Worm (Caenorhabditis elegans) whole organism, young adult: ENCODE measurements around the gene dhhc-4.

ENCODE experiments used
- B0035.1 ChIP-seq: sonication (generic microtip); optimal IDR thresholded peaks from 2 replicates; lab custom pipeline; 2016; ENCODE audit warnings: missing genetic modification characterization, mild to moderate bottlenecking, missing compliant biosample characterization, missing genotype, missing genetic modification reagents
- B0336.3 ChIP-seq: fragments of 200-800 bp; sonication (Bioruptor generic); IDR thresholded peaks from 2 replicates; pipeline ENCODE4 v1.3.6; 2022; ENCODE audit warnings: missing genetic modification characterization, missing compliant biosample characterization
- F22D6.2 ChIP-seq: sonication (generic microtip); optimal IDR thresholded peaks from 2 replicates; lab custom pipeline; 2016; ENCODE audit warnings: mild to moderate bottlenecking, missing genetic modification characterization, missing compliant biosample characterization
- F33H1.4 ChIP-seq: fragments of 200-800 bp; sonication (Bioruptor generic); IDR thresholded peaks from 2 replicates; pipeline ENCODE4 v1.3.6; 2022; ENCODE audit warnings: missing genetic modification reagents, missing genetic modification characterization, missing compliant biosample characterization
- F52B5.7 ChIP-seq: sonication (generic microtip); optimal IDR thresholded peaks from 2 replicates; lab custom pipeline; 2016; ENCODE audit warnings: mild to moderate bottlenecking, missing genetic modification characterization, missing compliant biosample characterization
- K12H6.12 ChIP-seq: fragments of 200-800 bp; sonication (Bioruptor generic); optimal IDR thresholded peaks from 2 replicates; lab custom pipeline; 2018; ENCODE audit warnings: mild to moderate bottlenecking, missing genetic modification characterization, missing compliant biosample characterization
- T07F8.4 ChIP-seq: sonication (generic microtip); optimal IDR thresholded peaks from 2 replicates; lab custom pipeline; 2016; ENCODE audit warnings: mild to moderate bottlenecking, missing genetic modification characterization, moderate library complexity, missing compliant biosample characterization
- Y53F4B.3 ChIP-seq: fragments of 200-800 bp; sonication (Bioruptor generic); IDR thresholded peaks from 2 replicates; pipeline ENCODE4 v1.3.6; 2022; ENCODE audit warnings: missing genetic modification reagents, missing genetic modification characterization, missing compliant biosample characterization
- Y79H2A.3 ChIP-seq: fragments of 200-800 bp; sonication (Bioruptor generic); conservative IDR thresholded peaks from 2 replicates; pipeline ENCODE4 v1.3.6; 2022; ENCODE audit warnings: missing genetic modification reagents, missing genetic modification characterization, missing compliant biosample characterization
- aptf-3 ChIP-seq: fragments of 200-800 bp; sonication (Bioruptor generic); IDR thresholded peaks from 2 replicates; pipeline ENCODE4 v1.3.6; 2022; ENCODE audit warnings: missing genetic modification characterization, missing compliant biosample characterization
- athp-1 ChIP-seq: sonication (generic microtip); optimal IDR thresholded peaks from 2 replicates; lab custom pipeline; 2017; ENCODE audit warnings: mild to moderate bottlenecking, missing genetic modification characterization, missing compliant biosample characterization
- bed-1 ChIP-seq: fragments of 200-800 bp; sonication (Bioruptor generic); IDR thresholded peaks from 2 replicates; pipeline ENCODE4 v1.3.6; 2022; ENCODE audit warnings: missing genetic modification reagents, missing genetic modification characterization, missing compliant biosample characterization
- bed-2 ChIP-seq: fragments of 200-800 bp; sonication (Bioruptor generic); IDR thresholded peaks from 2 replicates; pipeline ENCODE4 v1.3.6; 2022; ENCODE audit warnings: missing genetic modification reagents, missing genetic modification characterization, missing compliant biosample characterization
- ceh-100 ChIP-seq: fragments of 200-800 bp; sonication (Bioruptor generic); IDR thresholded peaks from 2 replicates; pipeline ENCODE4 v1.3.6; 2022; ENCODE audit warnings: missing genetic modification reagents, missing genetic modification characterization, missing compliant biosample characterization
- ceh-40 ChIP-seq: fragments of 200-800 bp; sonication (Bioruptor generic); IDR thresholded peaks from 2 replicates; pipeline ENCODE4 v1.3.6; 2022; ENCODE audit warnings: missing genetic modification characterization, missing compliant biosample characterization
- chd-7 ChIP-seq: sonication (generic microtip); optimal IDR thresholded peaks from 2 replicates; lab custom pipeline; 2016; ENCODE audit warnings: mild to moderate bottlenecking, missing genetic modification characterization, moderate library complexity, missing compliant biosample characterization
- dpff-1 ChIP-seq: sonication (generic microtip); optimal IDR thresholded peaks from 2 replicates; lab custom pipeline; 2017; ENCODE audit warnings: mild to moderate bottlenecking, missing genetic modification characterization, missing compliant biosample characterization
- efl-1 ChIP-seq: fragments of 150-350 bp; optimal IDR thresholded peaks from 2 replicates; lab custom pipeline; 2014; ENCODE audit warnings: missing biosample characterization, missing genetic modification reagents, missing genetic modification characterization
- ekl-4 ChIP-seq: fragments of 200-800 bp; sonication (Bioruptor generic); IDR thresholded peaks from 2 replicates; pipeline ENCODE4 v1.3.6; 2022; ENCODE audit warnings: missing genetic modification reagents, missing genetic modification characterization, missing compliant biosample characterization
- fkh-3 ChIP-seq: sonication (generic microtip); optimal IDR thresholded peaks from 2 replicates; lab custom pipeline; 2016; ENCODE audit warnings: mild to moderate bottlenecking, missing genetic modification characterization, missing compliant biosample characterization
- hlh-26 ChIP-seq: fragments of 200-800 bp; sonication (Bioruptor generic); conservative IDR thresholded peaks from 2 replicates; pipeline ENCODE4 v1.3.6; 2022; ENCODE audit warnings: missing genetic modification reagents, missing genetic modification characterization, missing compliant biosample characterization
- hmg-1.2 ChIP-seq: fragments of 200-800 bp; sonication (Bioruptor generic); IDR thresholded peaks from 2 replicates; pipeline ENCODE4 v1.3.6; 2022; ENCODE audit warnings: missing genetic modification reagents, missing genetic modification characterization, missing compliant biosample characterization
- let-607 ChIP-seq, 2 experiments: fragments of 200-800 bp in 1 of 2; sonication (Bioruptor generic) in 1 of 2; sonication (generic microtip) in 1 of 2; optimal IDR thresholded peaks; 2 replicates each; lab custom pipeline; 2016 to 2018; ENCODE audit warnings: mild to moderate bottlenecking in 2 of 2, missing compliant biosample characterization in 2 of 2, missing genetic modification characterization in 2 of 2, moderate library complexity in 2 of 2, missing genotype in 1 of 2
- lin-35 ChIP-seq, 3 experiments: fragments of 150-350 bp in 2 of 3; sonication (generic microtip) in 1 of 3; optimal IDR thresholded peaks; 2 replicates each; lab custom pipeline; 2014 to 2018; ENCODE audit warnings: missing biosample characterization in 3 of 3, missing genetic modification characterization in 3 of 3, missing genetic modification reagents in 3 of 3
- lsl-1 ChIP-seq: fragments of 200-800 bp; sonication (Bioruptor generic); optimal IDR thresholded peaks from 2 replicates; lab custom pipeline; 2018; ENCODE audit warnings: mild to moderate bottlenecking, missing genetic modification characterization, moderate library complexity, missing compliant biosample characterization
- madf-6 ChIP-seq: fragments of 200-800 bp; sonication (Bioruptor generic); IDR thresholded peaks from 2 replicates; pipeline ENCODE4 v1.3.6; 2022; ENCODE audit warnings: missing genetic modification reagents, missing genetic modification characterization, missing compliant biosample characterization
- nhr-80 ChIP-seq: sonication (generic microtip); optimal IDR thresholded peaks from 2 replicates; lab custom pipeline; 2016; ENCODE audit warnings: missing genetic modification characterization, missing compliant biosample characterization
- snpc-1.1 ChIP-seq: sonication (generic microtip); optimal IDR thresholded peaks from 2 replicates; lab custom pipeline; 2017; ENCODE audit warnings: missing genetic modification characterization, mild to moderate bottlenecking, missing compliant biosample characterization, antibody characterized with exemption, moderate library complexity, missing genotype, missing genetic modification reagents; ENCODE audit not compliant: insufficient read depth
- sptf-2 ChIP-seq: fragments of 200-800 bp; sonication (Bioruptor generic); optimal IDR thresholded peaks from 2 replicates; lab custom pipeline; 2018; ENCODE audit warnings: mild to moderate bottlenecking, missing genetic modification characterization, missing compliant biosample characterization
- xnd-1 ChIP-seq: sonication (generic microtip); optimal IDR thresholded peaks from 2 replicates; lab custom pipeline; 2016; ENCODE audit warnings: missing genotype, missing genetic modification reagents, missing genetic modification characterization, missing compliant biosample characterization
- zim-3 ChIP-seq: sonication (generic microtip); optimal IDR thresholded peaks from 2 replicates; lab custom pipeline; 2017; ENCODE audit warnings: mild to moderate bottlenecking, missing genetic modification characterization, moderate library complexity, missing compliant biosample characterization
- ztf-26 ChIP-seq: sonication (generic microtip); optimal IDR thresholded peaks from 2 replicates; lab custom pipeline; 2017; ENCODE audit warnings: missing genetic modification characterization, missing compliant biosample characterization
- ztf-28 ChIP-seq: fragments of 200-800 bp; sonication (Bioruptor generic); IDR thresholded peaks from 2 replicates; pipeline ENCODE4 v1.3.6; 2022; ENCODE audit warnings: missing genetic modification reagents, missing genetic modification characterization, missing compliant biosample characterization

Gene dhhc-4

ce11 chrIII:9859133-9859775, 8.3 kb downstream of the dhhc-4 start, which contains the start of gene gpdh-2:
Gene gpdh-2 (minus strand): TSS chrIII:9859183.
- peak; percentile 15; the same call in 1 of the 2 replicates for TF ChIP-seq hmg-1.2 (GFP tag; lab: Robert Waterston, UW)
- TF ChIP-seq ztf-26: no peak
- no peak for TF ChIP-seq nhr-80
- TF ChIP-seq ceh-40 (GFP tag; lab: Robert Waterston, UW): no peak
- TF ChIP-seq chd-7: no peak
- no peak for TF ChIP-seq bed-1 (GFP tag; lab: Robert Waterston, UW)
- peak; percentile 37 for TF ChIP-seq efl-1
- peak; percentile 24 for TF ChIP-seq xnd-1
- no peak for TF ChIP-seq bed-2
- TF ChIP-seq lsl-1 (GFP tag; lab: Kevin White, UChicago): peak; percentile 69
- no peak for TF ChIP-seq fkh-3 (tag; lab: Kevin White, UChicago)
- TF ChIP-seq madf-6 (GFP tag; lab: Robert Waterston, UW): peak; percentile 74; the same call in 1 of the 2 replicates
- peak; percentile 46; the same call in 1 of the 2 replicates for TF ChIP-seq F33H1.4 (GFP tag; lab: Robert Waterston, UW)
- TF ChIP-seq K12H6.12 (tag; lab: Kevin White, UChicago): no peak
- no peak for TF ChIP-seq Y53F4B.3 (GFP tag; lab: Robert Waterston, UW)
- TF ChIP-seq ztf-28 (GFP tag; lab: Robert Waterston, UW): no peak
- TF ChIP-seq, all 124 proteins: peak for 6

ce11 chrIII:9858061-9858460, 9.5 kb downstream of the dhhc-4 start:
- no peak for TF ChIP-seq B0336.3 (GFP tag; lab: Robert Waterston, UW)
- TF ChIP-seq nhr-80: peak; percentile 7

ce11 chrIII:9857110-9857509, 10.5 kb downstream of the dhhc-4 start:
- no peak for TF ChIP-seq aptf-3 (GFP tag; lab: Robert Waterston, UW)
- TF ChIP-seq nhr-80: peak; percentile 51

- TF ChIP-seq let-607 (tag; optimal IDR thresholded peaks at IDR 0.05; lab: Kevin White, UChicago): no peak
- TF ChIP-seq F52B5.7: no peak
- TF ChIP-seq lin-35 (GFP tag; optimal IDR thresholded peaks at IDR 0.05; lab: Kevin White, UChicago): no peak
- no peak for TF ChIP-seq dpff-1 (tag; lab: Kevin White, UChicago)
- no peak for TF ChIP-seq xnd-1
- TF ChIP-seq T07F8.4 (tag; lab: Kevin White, UChicago): no peak
- TF ChIP-seq F22D6.2: no peak
- TF ChIP-seq ekl-4 (GFP tag; lab: Robert Waterston, UW): no peak
- TF ChIP-seq sptf-2 (GFP tag; lab: Kevin White, UChicago): no peak
- no peak for TF ChIP-seq Y53F4B.3 (GFP tag; lab: Robert Waterston, UW)
- no peak for TF ChIP-seq B0035.1 (tag; lab: Kevin White, UChicago)
- no peak for TF ChIP-seq ceh-100 (GFP tag; lab: Robert Waterston, UW)
- TF ChIP-seq snpc-1.1 (tag; lab: Kevin White, UChicago): no peak
- TF ChIP-seq madf-6 (GFP tag; lab: Robert Waterston, UW): no peak
- TF ChIP-seq athp-1 (tag; lab: Kevin White, UChicago): no peak
- no peak for TF ChIP-seq hlh-26 (GFP tag; lab: Robert Waterston, UW)
- no peak for TF ChIP-seq Y79H2A.3 (GFP tag; lab: Robert Waterston, UW)
- no peak for TF ChIP-seq zim-3 (tag; lab: Kevin White, UChicago)
These were observed 12.6 kb downstream of the dhhc-4 start for ce11 chrIII:9854960-9855359.
